Fruit fly (Drosophila melanogaster): ENCODE results near the gene PNUTS.

PNUTS gene

DNA sequence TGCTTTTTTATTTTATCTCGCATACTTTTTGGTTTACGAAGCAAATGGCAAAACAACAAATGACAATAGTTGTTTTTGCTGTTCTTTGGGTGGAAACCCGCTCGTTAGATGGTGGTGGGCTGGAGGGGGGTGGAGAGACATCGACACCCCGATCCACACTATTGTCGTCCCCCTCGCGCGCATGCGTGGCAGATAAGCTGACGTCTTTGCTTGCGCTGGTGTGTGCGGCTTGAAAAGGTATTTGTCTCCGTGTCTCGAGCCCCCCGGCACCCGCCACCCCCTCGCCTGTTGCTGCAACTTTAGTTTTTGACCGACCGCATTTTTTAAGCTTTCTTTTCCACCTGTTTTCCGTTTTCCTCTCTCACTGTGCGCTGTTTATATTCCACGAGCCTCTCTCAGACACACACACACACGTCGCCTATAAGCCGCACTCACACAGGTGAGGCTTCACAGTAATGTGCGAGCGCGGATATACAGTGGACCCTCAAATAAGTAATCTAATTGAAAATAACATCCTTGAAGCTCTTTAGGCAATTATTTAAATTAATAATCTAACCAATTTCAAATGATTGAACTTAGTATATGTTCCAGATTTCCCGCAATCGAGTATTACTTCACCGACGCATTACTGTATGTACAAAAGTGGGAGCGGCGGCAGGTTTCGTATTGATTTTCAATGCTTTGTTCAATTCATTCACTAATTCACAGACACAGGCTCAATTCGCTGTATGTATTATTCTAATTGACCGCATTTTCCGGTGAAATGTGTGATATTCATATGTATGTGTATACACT lies 3.1 kb upstream of the PNUTS start (continued):
- TF ChIP-seq pros (GFP tag; optimal IDR thresholded peaks at IDR 0.05) (peak; percentile 80), Bgb (GFP tag; IDR thresholded peaks at IDR 0.05; ENCODE audit: partially characterized antibody) (peak; percentile 35; the same call in 1 of the 2 replicates), stc (GFP tag; IDR thresholded peaks at IDR 0.05) (peak; percentile 92), CG12744 (GFP tag; optimal IDR thresholded peaks at IDR 0.05) (peak; percentile 85), CG10366 (GFP tag; IDR thresholded peaks at IDR 0.05) (peak; percentile 96), eve (GFP tag; optimal IDR thresholded peaks at IDR 0.05) (no peak), CG8281 (tag; optimal IDR thresholded peaks at IDR 0.05) (peak; percentile 86), gro (GFP tag; optimal IDR thresholded peaks at IDR 0.05) (peak; percentile 87), fu2 (GFP tag; optimal IDR thresholded peaks at IDR 0.05) (peak; percentile 71), CG17568 (GFP tag; optimal IDR thresholded peaks at IDR 0.05) (peak; percentile 88), CG33557 (GFP tag; optimal IDR thresholded peaks at IDR 0.05) (peak; percentile 89), CG1603 (tag; optimal IDR thresholded peaks at IDR 0.05) (peak; percentile 94), CG10462 (GFP tag; optimal IDR thresholded peaks at IDR 0.05) (peak; percentile 84), CG42726 (GFP tag; IDR thresholded peaks at IDR 0.05; ENCODE audit: partially characterized antibody) (peak; percentile 39; the same call in 1 of the 2 replicates), Drgx (GFP tag; IDR thresholded peaks at IDR 0.05) (peak; percentile 97), vvl (GFP tag; IDR thresholded peaks at IDR 0.05) (peak; percentile 98), tin (GFP tag; optimal IDR thresholded peaks at IDR 0.05) (peak; percentile 93), salm (tag; optimal IDR thresholded peaks at IDR 0.05) (peak; percentile 81), gsb (GFP tag; IDR thresholded peaks at IDR 0.05) (peak; percentile 94), Bdp1 (GFP tag; optimal IDR thresholded peaks at IDR 0.05) (peak; percentile 68), CG1647 (GFP tag; optimal IDR thresholded peaks at IDR 0.05) (peak; percentile 85), pum (GFP tag; optimal IDR thresholded peaks at IDR 0.05) (peak; percentile 87), HmgZ (tag; optimal IDR thresholded peaks at IDR 0.05) (peak; percentile 94), Xbp1 (GFP tag; optimal IDR thresholded peaks at IDR 0.05) (peak; percentile 94), Hey (tag; optimal IDR thresholded peaks at IDR 0.05) (peak; percentile 73), CTCF (GFP tag; optimal IDR thresholded peaks at IDR 0.05) (peak; percentile 29), schlank (tag; optimal IDR thresholded peaks at IDR 0.05) (peak; percentile 90), CG33213 (GFP tag; optimal IDR thresholded peaks at IDR 0.05) (peak; percentile 83), Poxn (GFP tag; IDR thresholded peaks at IDR 0.05) (peak; percentile 80), CG43689 (GFP tag; IDR thresholded peaks at IDR 0.05) (peak; percentile 88), gsb-n (tag; optimal IDR thresholded peaks at IDR 0.05) (peak; percentile 87), yki (optimal IDR thresholded peaks at IDR 0.05) (no peak), CG6813 (GFP tag; optimal IDR thresholded peaks at IDR 0.05) (peak; percentile 91), Tbp (GFP tag; optimal IDR thresholded peaks at IDR 0.05) (no peak), chn (GFP tag; optimal IDR thresholded peaks at IDR 0.05) (peak; percentile 85), Dll (GFP tag; IDR thresholded peaks at IDR 0.05; ENCODE audit: partially characterized antibody) (no peak), Stat92E (GFP tag; optimal IDR thresholded peaks at IDR 0.05) (peak in 1 of 3 experiments; percentile 66), tx (GFP tag; optimal IDR thresholded peaks at IDR 0.05) (peak; percentile 79), crol (GFP tag; IDR thresholded peaks at IDR 0.05) (peak; percentile 100), Hr39 (optimal IDR thresholded peaks at IDR 0.05) (no peak), sc (optimal IDR thresholded peaks at IDR 0.05) (no peak), sc (GFP tag; optimal IDR thresholded peaks at IDR 0.05) (peak; percentile 75), CG17385 (GFP tag; optimal IDR thresholded peaks at IDR 0.05) (peak; percentile 85), BtbVII (GFP tag; optimal IDR thresholded peaks at IDR 0.05) (peak; percentile 90), CG13424 (tag; optimal IDR thresholded peaks at IDR 0.05) (peak; percentile 96), Kr (GFP tag; optimal IDR thresholded peaks at IDR 0.05) (no peak), Hr51 (GFP tag; optimal IDR thresholded peaks at IDR 0.05) (peak; percentile 87 to 93), CG6175 (GFP tag; IDR thresholded peaks at IDR 0.05) (peak; percentile 92), CG12942 (GFP tag; optimal IDR thresholded peaks at IDR 0.05) (peak; percentile 90), CG18619 (GFP tag; optimal IDR thresholded peaks at IDR 0.05) (peak; percentile 87)

All from whole organism, embryonic.